Fruit fly (Drosophila melanogaster) whole organism, embryonic: ENCODE measurements around the gene mts.
A peak's percentile ranks its signal among the peaks of the same experiment; 100 is the strongest.

Experiments used
- Bteb2 ChIP-seq: fragments of 200-800 bp; sonication (Bioruptor generic); optimal IDR thresholded peaks from 2 replicates; lab custom pipeline; 2016; ENCODE audit warnings: missing biosample characterization, missing genetic modification characterization
- CG10147 ChIP-seq: fragments of 200-800 bp; sonication (Bioruptor generic); optimal IDR thresholded peaks from 2 replicates; lab custom pipeline; 2019; ENCODE audit warnings: missing biosample characterization, mild to moderate bottlenecking, missing genetic modification characterization, moderate library complexity
- CG10366 ChIP-seq: fragments of 200-800 bp; sonication (Bioruptor generic); IDR thresholded peaks from 2 replicates; pipeline ENCODE4 v1.3.6; 2022; ENCODE audit warnings: missing biosample characterization, missing genetic modification characterization
- CG10565 ChIP-seq: fragments of 200-800 bp; sonication (Bioruptor generic); optimal IDR thresholded peaks from 3 replicates; lab custom pipeline; 2016; ENCODE audit warnings: missing biosample characterization, mild to moderate bottlenecking, missing genetic modification characterization
- CG11398 ChIP-seq: fragments of 200-800 bp; sonication (Bioruptor generic); optimal IDR thresholded peaks from 2 replicates; lab custom pipeline; 2016; ENCODE audit warnings: missing biosample characterization, missing genetic modification characterization
- CG11456 ChIP-seq: fragments of 200-800 bp; sonication (Bioruptor generic); IDR thresholded peaks from 3 replicates; pipeline ENCODE4 v1.3.6; 2022; ENCODE audit warnings: missing biosample characterization, missing genetic modification characterization
- CG11560 ChIP-seq: fragments of 200-800 bp; sonication (Bioruptor generic); IDR thresholded peaks from 3 replicates; pipeline ENCODE4 v1.3.6; 2022; ENCODE audit warnings: missing biosample characterization, missing genetic modification characterization
- CG12659 ChIP-seq: fragments of 200-800 bp; sonication (Bioruptor generic); optimal IDR thresholded peaks from 3 replicates; lab custom pipeline; 2017; ENCODE audit warnings: mild to moderate bottlenecking, missing biosample characterization, missing genetic modification reagents, missing genetic modification characterization
- CG12744 ChIP-seq: fragments of 200-800 bp; sonication (Bioruptor generic); optimal IDR thresholded peaks from 2 replicates; lab custom pipeline; 2016; ENCODE audit warnings: missing biosample characterization, missing genetic modification characterization
- CG12942 ChIP-seq: fragments of 200-800 bp; sonication (Bioruptor generic); optimal IDR thresholded peaks from 3 replicates; lab custom pipeline; 2016; ENCODE audit warnings: missing biosample characterization, missing genetic modification characterization
- CG14014 ChIP-seq: fragments of 200-800 bp; sonication (Bioruptor generic); IDR thresholded peaks from 2 replicates; pipeline ENCODE4 v1.3.6; 2022; ENCODE audit warnings: missing biosample characterization, missing genetic modification characterization
- CG14050 ChIP-seq: fragments of 200-800 bp; sonication (Bioruptor generic); IDR thresholded peaks from 3 replicates; pipeline ENCODE4 v1.3.6; 2022; ENCODE audit warnings: missing biosample characterization, missing genetic modification characterization
- CG14860 ChIP-seq: fragments of 200-800 bp; sonication (Bioruptor generic); IDR thresholded peaks from 3 replicates; pipeline ENCODE4 v1.3.6; 2022; ENCODE audit warnings: missing biosample characterization, missing genetic modification characterization; ENCODE audit not compliant: partially characterized antibody
- CG15696 ChIP-seq: fragments of 200-800 bp; sonication (Bioruptor generic); optimal IDR thresholded peaks from 2 replicates; lab custom pipeline; 2019; ENCODE audit warnings: missing biosample characterization, mild to moderate bottlenecking, missing genetic modification characterization, moderate library complexity
- CG16863 ChIP-seq: fragments of 200-800 bp; sonication (Bioruptor generic); optimal IDR thresholded peaks from 3 replicates; lab custom pipeline; 2016; ENCODE audit warnings: missing biosample characterization, missing genetic modification characterization
- CG17802 ChIP-seq: fragments of 200-800 bp; sonication (Bioruptor generic); optimal IDR thresholded peaks from 2 replicates; lab custom pipeline; 2018; ENCODE audit warnings: missing biosample characterization, mild to moderate bottlenecking, missing genetic modification characterization, moderate library complexity
- CG18011 ChIP-seq: fragments of 200-800 bp; sonication (Bioruptor generic); optimal IDR thresholded peaks from 2 replicates; lab custom pipeline; 2017; ENCODE audit warnings: missing biosample characterization, missing genetic modification characterization, mild to moderate bottlenecking, moderate library complexity, missing genotype
- CG2712 ChIP-seq: fragments of 200-800 bp; optimal IDR thresholded peaks from 3 replicates; lab custom pipeline; 2019; ENCODE audit warnings: missing biosample characterization, mild to moderate bottlenecking, missing genetic modification characterization, moderate library complexity
- CG32532 ChIP-seq: fragments of 200-800 bp; sonication (Bioruptor generic); IDR thresholded peaks from 2 replicates; pipeline ENCODE4 v1.3.6; 2022; ENCODE audit warnings: missing biosample characterization, missing genetic modification characterization
- CG3726 ChIP-seq: fragments of 200-800 bp; sonication (Bioruptor generic); IDR thresholded peaks from 3 replicates; pipeline ENCODE4, ENCODE4 v1.3.6; 2022; ENCODE audit warnings: missing biosample characterization, missing genetic modification characterization
- CG3847 ChIP-seq: fragments of 200-800 bp; sonication (Bioruptor generic); IDR thresholded peaks from 2 replicates; pipeline ENCODE4 v1.3.6; 2022; ENCODE audit warnings: missing biosample characterization, missing genetic modification characterization
- CG8478 ChIP-seq: fragments of >200 bp; optimal IDR thresholded peaks from 2 replicates; lab custom pipeline; 2018
- CG9609 ChIP-seq: fragments of 200-800 bp; sonication (Bioruptor generic); optimal IDR thresholded peaks from 3 replicates; lab custom pipeline; 2016; ENCODE audit warnings: missing biosample characterization, missing genetic modification characterization
- Doc2 ChIP-seq: fragments of 200-800 bp; sonication (Bioruptor generic); IDR thresholded peaks from 2 replicates; pipeline ENCODE4 v1.3.6; 2022; ENCODE audit warnings: missing biosample characterization, missing genetic modification characterization
- Dp ChIP-seq: fragments of 200-800 bp; sonication (Bioruptor generic); optimal IDR thresholded peaks from 2 replicates; lab custom pipeline; 2018; ENCODE audit warnings: missing biosample characterization, mild to moderate bottlenecking, missing genetic modification characterization, moderate library complexity
- Gsc ChIP-seq: fragments of 200-800 bp; sonication (Bioruptor generic); IDR thresholded peaks from 2 replicates; pipeline ENCODE4 v1.3.6; 2022; ENCODE audit warnings: missing biosample characterization, missing genetic modification characterization
- Gug ChIP-seq: fragments of 200-800 bp; sonication (Bioruptor generic); IDR thresholded peaks from 4 replicates; pipeline ENCODE4 v1.3.6; 2022; ENCODE audit warnings: missing biosample characterization, missing genetic modification characterization
- HHEX ChIP-seq: fragments of 200-800 bp; sonication (Bioruptor generic); optimal IDR thresholded peaks from 3 replicates; lab custom pipeline; 2017; ENCODE audit warnings: missing biosample characterization, mild to moderate bottlenecking, missing genetic modification characterization, missing genetic modification reagents
- Meics ChIP-seq: fragments of 200-800 bp; sonication (Bioruptor generic); optimal IDR thresholded peaks from 2 replicates; lab custom pipeline; 2017; ENCODE audit warnings: missing biosample characterization, mild to moderate bottlenecking, missing genetic modification characterization
- NC2α ChIP-seq: fragments of 200-800 bp; sonication (Bioruptor generic); optimal IDR thresholded peaks from 2 replicates; lab custom pipeline; 2016; ENCODE audit warnings: missing biosample characterization, missing genetic modification characterization
- Nf-YC ChIP-seq: fragments of 200-800 bp; optimal IDR thresholded peaks from 3 replicates; lab custom pipeline; 2019; ENCODE audit warnings: missing biosample characterization, mild to moderate bottlenecking, missing genetic modification characterization, moderate library complexity
- Rfx ChIP-seq: fragments of 200-800 bp; sonication (Bioruptor generic); IDR thresholded peaks from 2 replicates; pipeline ENCODE4 v1.3.6; 2022; ENCODE audit warnings: missing biosample characterization, missing genetic modification characterization
- Rx ChIP-seq: fragments of 200-800 bp; sonication (Bioruptor generic); IDR thresholded peaks from 2 replicates; pipeline ENCODE4 v1.3.6; 2022; ENCODE audit warnings: missing biosample characterization, missing genetic modification characterization
- Usf ChIP-seq: fragments of 200-800 bp; sonication (Bioruptor generic); optimal IDR thresholded peaks from 2 replicates; lab custom pipeline; 2017; ENCODE audit warnings: missing genotype, missing biosample characterization, missing genetic modification characterization
- ac ChIP-seq: fragments of 200-800 bp; sonication (Bioruptor generic); optimal IDR thresholded peaks from 3 replicates; lab custom pipeline; 2017; ENCODE audit warnings: missing biosample characterization, mild to moderate bottlenecking, missing genetic modification characterization
- ap ChIP-seq: fragments of 200-800 bp; sonication (Bioruptor generic); IDR thresholded peaks from 2 replicates; pipeline ENCODE4 v1.3.6; 2022; ENCODE audit warnings: missing biosample characterization, missing genetic modification characterization
- ash1 ChIP-seq: fragments of 200-800 bp; sonication (Bioruptor generic); optimal IDR thresholded peaks from 2 replicates; lab custom pipeline; 2018; ENCODE audit warnings: missing biosample characterization, mild to moderate bottlenecking, missing genetic modification characterization
- chinmo ChIP-seq: fragments of 200-800 bp; sonication (Bioruptor generic); IDR thresholded peaks from 4 replicates; pipeline ENCODE4 v1.3.6; 2022; ENCODE audit warnings: missing biosample characterization, missing genetic modification characterization; ENCODE audit not compliant: partially characterized antibody
- ems ChIP-seq: fragments of 200-800 bp; sonication (Bioruptor generic); optimal IDR thresholded peaks from 3 replicates; lab custom pipeline; 2016; ENCODE audit warnings: missing biosample characterization, missing genetic modification characterization
- ewg ChIP-seq: fragments of 200-800 bp; sonication (Bioruptor generic); optimal IDR thresholded peaks from 3 replicates; lab custom pipeline; 2017; ENCODE audit warnings: mild to moderate bottlenecking, missing biosample characterization, missing genetic modification reagents, missing genetic modification characterization
- fd3F ChIP-seq: fragments of 200-800 bp; sonication (Bioruptor generic); optimal IDR thresholded peaks from 2 replicates; lab custom pipeline; 2018; ENCODE audit warnings: missing biosample characterization, mild to moderate bottlenecking, missing genetic modification characterization, moderate library complexity
- gce ChIP-seq: fragments of 200-800 bp; sonication (Bioruptor generic); IDR thresholded peaks from 3 replicates; pipeline ENCODE4 v1.3.6; 2022; ENCODE audit warnings: missing biosample characterization, missing genetic modification characterization
- h ChIP-seq: fragments of >200 bp; optimal IDR thresholded peaks from 2 replicates; lab custom pipeline; 2017
- lmd ChIP-seq: fragments of 200-800 bp; sonication (Bioruptor generic); IDR thresholded peaks from 2 replicates; pipeline ENCODE4 v1.3.6; 2022; ENCODE audit warnings: missing biosample characterization, missing genetic modification characterization
- lola ChIP-seq, 3 experiments: fragments of >200 bp in 2 of 3; fragments of 200-800 bp in 1 of 3; sonication (Bioruptor generic) in 1 of 3; optimal IDR thresholded peaks; 2 replicates each; lab custom pipeline; 2017 to 2019; ENCODE audit warnings: missing biosample characterization in 3 of 3, missing genetic modification characterization in 3 of 3, mild to moderate bottlenecking in 1 of 3, moderate library complexity in 1 of 3
- ro ChIP-seq: fragments of 200-800 bp; sonication (Bioruptor generic); IDR thresholded peaks from 2 replicates; pipeline ENCODE4 v1.3.6; 2022; ENCODE audit warnings: missing biosample characterization, missing genetic modification characterization
- tgo ChIP-seq: fragments of 200-800 bp; sonication (Bioruptor generic); IDR thresholded peaks from 3 replicates; pipeline ENCODE4 v1.3.6; 2022; ENCODE audit warnings: missing biosample characterization, missing genetic modification characterization
- ttk ChIP-seq: fragments of 200-800 bp; sonication (Bioruptor generic); IDR thresholded peaks from 2 replicates; pipeline ENCODE4 v2.1.2; 2022; ENCODE audit warnings: missing biosample characterization, missing genetic modification characterization
- zen ChIP-seq: fragments of 200-800 bp; sonication (Bioruptor generic); optimal IDR thresholded peaks from 3 replicates; lab custom pipeline; 2018; ENCODE audit warnings: missing biosample characterization, mild to moderate bottlenecking, missing genetic modification characterization, moderate library complexity

The mts gene

dm6 chr2L:7827045-7828004 is at the start of gene mts, which contains the start of gene Rack1 (continued):
- TF ChIP-seq Gsc (GFP tag; lab: Robert Waterston, UW) (no peak), ems (peak; percentile 66), CG14050 (GFP tag; lab: Robert Waterston, UW) (peak; percentile 73), h (lab: Kevin White, UChicago) (no peak), CG2712 (peak; percentile 71), CG3726 (no peak), CG10366 (GFP tag; lab: Robert Waterston, UW) (peak; percentile 74), CG14014 (GFP tag; lab: Robert Waterston, UW) (peak; percentile 81), Doc2 (GFP tag; lab: Robert Waterston, UW) (no peak), ro (GFP tag; lab: Robert Waterston, UW) (no peak), Rx (GFP tag; lab: Robert Waterston, UW) (peak; percentile 74), ac (GFP tag; lab: Kevin White, UChicago) (peak; percentile 75), HHEX (GFP tag; lab: Kevin White, UChicago) (peak; percentile 95), gce (GFP tag; lab: Robert Waterston, UW) (peak; percentile 88; the same call in 2 of the 3 replicates), CG11560 (tag; lab: Robert Waterston, UW) (no peak; the same call in 1 of the 3 replicates), CG10147 (peak; percentile 60), CG11398 (GFP tag; lab: Kevin White, UChicago) (peak; percentile 68), CG12744 (GFP tag; lab: Kevin White, UChicago) (peak; percentile 48), ewg (GFP tag; lab: Kevin White, UChicago) (peak; percentile 73), ap (peak; percentile 74; the same call in 1 of the 2 replicates), ash1 (GFP tag; lab: Kevin White, UChicago) (peak; percentile 90), CG17802 (tag; lab: Kevin White, UChicago) (peak; percentile 73), Dp (GFP tag; lab: Kevin White, UChicago) (peak; percentile 29), Meics (GFP tag; lab: Kevin White, UChicago) (peak; percentile 93), CG3847 (peak; percentile 84), CG32532 (GFP tag; lab: Robert Waterston, UW) (peak; percentile 90), CG8478 (no peak), CG9609 (peak; percentile 65), tgo (GFP tag; lab: Robert Waterston, UW) (peak; percentile 67), chinmo (GFP tag; lab: Robert Waterston, UW) (0 out of 4 replicates have a peak, but pooled peaks have one; percentile 8), CG12659 (peak; percentile 88), CG14860 (GFP tag; lab: Robert Waterston, UW) (no peak), CG11456 (GFP tag; lab: Robert Waterston, UW) (peak; percentile 92), Bteb2 (GFP tag; lab: Kevin White, UChicago) (peak; percentile 69), fd3F (GFP tag; lab: Kevin White, UChicago) (peak; percentile 76), CG10565 (GFP tag; lab: Kevin White, UChicago) (no peak), CG18011 (GFP tag; lab: Kevin White, UChicago) (peak; percentile 79), lmd (peak; percentile 60), NC2α (GFP tag; lab: Kevin White, UChicago) (peak; percentile 63), Gug (GFP tag; lab: Robert Waterston, UW) (peak; percentile 63), Rfx (GFP tag; lab: Robert Waterston, UW) (peak; percentile 93), CG15696 (tag; lab: Kevin White, UChicago) (peak; percentile 26), Nf-YC (tag; lab: Kevin White, UChicago) (peak; percentile 60), lola (GFP tag; optimal IDR thresholded peaks at IDR 0.05; lab: Kevin White, UChicago) (peak in 1 of 3 experiments; percentile 21), ttk (GFP tag; lab: Robert Waterston, UW) (peak; percentile 69), Usf (GFP tag; lab: Kevin White, UChicago) (peak; percentile 73), zen (tag; lab: Kevin White, UChicago) (peak; percentile 29), CG12942 (GFP tag; lab: Kevin White, UChicago) (peak; percentile 72), CG16863 (GFP tag; lab: Kevin White, UChicago) (peak; percentile 67)
